Worm (Caenorhabditis elegans): ENCODE data around the gene K12D12.5.

K12D12.5 gene

ce11 chrII:11813895-11814369 lies 46.9 kb upstream of the K12D12.5 start, which contains the start of gene F43G6.8:
TSS of gene F43G6.8 (minus strand) at chrII:11814092.
- TF ChIP-seq mel-28 (tag; optimal IDR thresholded peaks at IDR 0.05; ENCODE audit: borderline replicate concordance), result peak; percentile 28
- TF ChIP-seq zfh-2 (GFP tag; conservative IDR thresholded peaks at IDR 0.05), result peak; percentile 35; the same call in 1 of the 2 replicates
- TF ChIP-seq sdz-38 (tag; optimal IDR thresholded peaks at IDR 0.05), result no peak
- TF ChIP-seq unc-62 (GFP tag; optimal IDR thresholded peaks at IDR 0.05), result no peak
- TF ChIP-seq let-607 (tag; optimal IDR thresholded peaks at IDR 0.05), result no peak
- no peak for TF ChIP-seq hrde-1 (tag; optimal IDR thresholded peaks at IDR 0.05; ENCODE audit: borderline replicate concordance)
- 0 out of 2 replicates have a peak, but pooled peaks have one; percentile 42 for TF ChIP-seq dox-1 (GFP tag; IDR thresholded peaks at IDR 0.05)
- no peak for TF ChIP-seq rpc-1 (optimal IDR thresholded peaks at IDR 0.05)
- no peak for TF ChIP-seq rpc-1 (tag; optimal IDR thresholded peaks at IDR 0.05)
- TF ChIP-seq ama-1 (optimal IDR thresholded peaks at IDR 0.05), result peak; percentile 83
- no peak for TF ChIP-seq ama-1 (GFP tag; optimal IDR thresholded peaks at IDR 0.05)
- no peak for TF ChIP-seq gei-17 (GFP tag; optimal IDR thresholded peaks at IDR 0.05)
- no peak for TF ChIP-seq dpl-1 (GFP tag; optimal IDR thresholded peaks at IDR 0.05)
- peak; percentile 29 for TF ChIP-seq K12H6.12 (tag; optimal IDR thresholded peaks at IDR 0.05)
- peak; percentile 45; the same call in 1 of the 2 replicates for TF ChIP-seq mcd-1 (GFP tag; IDR thresholded peaks at IDR 0.05)
- TF ChIP-seq hmg-1.2 (GFP tag; IDR thresholded peaks at IDR 0.05), result peak; percentile 80
- no peak for TF ChIP-seq madf-3 (GFP tag; IDR thresholded peaks at IDR 0.05)
- TF ChIP-seq Y53F4B.3 (GFP tag; IDR thresholded peaks at IDR 0.05), result no peak
- TF ChIP-seq F23B12.7 (tag; optimal IDR thresholded peaks at IDR 0.05; ENCODE audit: insufficient read depth), result no peak
- TF ChIP-seq attf-5 (GFP tag; optimal IDR thresholded peaks at IDR 0.05), result peak; percentile 80
- TF ChIP-seq fkh-3 (tag; optimal IDR thresholded peaks at IDR 0.05), result no peak
- peak; percentile 6 for TF ChIP-seq ztf-18 (tag; optimal IDR thresholded peaks at IDR 0.05)
- TF ChIP-seq ceh-79 (tag; optimal IDR thresholded peaks at IDR 0.05), result no peak
- TF ChIP-seq C17E4.6 (GFP tag; IDR thresholded peaks at IDR 0.05), result no peak
- no peak for TF ChIP-seq F55B11.4 (tag; optimal IDR thresholded peaks at IDR 0.05; ENCODE audit: borderline replicate concordance, insufficient read depth)
- no peak for TF ChIP-seq nfya-1 (tag; optimal IDR thresholded peaks at IDR 0.05; ENCODE audit: borderline replicate concordance, insufficient read depth)
- no peak for TF ChIP-seq nfyb-1 (GFP tag; IDR thresholded peaks at IDR 0.05)
- TF ChIP-seq Y53G8AR.9 (GFP tag; conservative IDR thresholded peaks at IDR 0.05), result no peak
- TF ChIP-seq rcor-1 (GFP tag; IDR thresholded peaks at IDR 0.05), result 0 out of 2 replicates have a peak, but pooled peaks have one; percentile 14
- TF ChIP-seq nhr-80 (tag; optimal IDR thresholded peaks at IDR 0.05), result no peak
- TF ChIP-seq mxl-1 (tag; optimal IDR thresholded peaks at IDR 0.05), result no peak
- TF ChIP-seq lsy-27 (tag; optimal IDR thresholded peaks at IDR 0.05; ENCODE audit: borderline replicate concordance, insufficient read depth), result no peak
- no peak for TF ChIP-seq C06A6.2 (GFP tag; conservative IDR thresholded peaks at IDR 0.05)
- TF ChIP-seq pbrm-1 (GFP tag; IDR thresholded peaks at IDR 0.05), result peak; percentile 59
- no peak for TF ChIP-seq F39B2.1 (GFP tag; IDR thresholded peaks at IDR 0.05)

ce11 chrII:11816014-11816413 lies 44.8 kb upstream of the K12D12.5 start:
- TF ChIP-seq ceh-27 (GFP tag; optimal IDR thresholded peaks at IDR 0.05) (no peak), madf-6 (GFP tag; IDR thresholded peaks at IDR 0.05) (no peak), ztf-3 (GFP tag; optimal IDR thresholded peaks at IDR 0.05) (no peak), B0336.3 (GFP tag; IDR thresholded peaks at IDR 0.05) (no peak)

All from whole organism, young adult.